Fruit fly (Drosophila melanogaster): Measurements from ENCODE around the gene ssp6.

DNA sequence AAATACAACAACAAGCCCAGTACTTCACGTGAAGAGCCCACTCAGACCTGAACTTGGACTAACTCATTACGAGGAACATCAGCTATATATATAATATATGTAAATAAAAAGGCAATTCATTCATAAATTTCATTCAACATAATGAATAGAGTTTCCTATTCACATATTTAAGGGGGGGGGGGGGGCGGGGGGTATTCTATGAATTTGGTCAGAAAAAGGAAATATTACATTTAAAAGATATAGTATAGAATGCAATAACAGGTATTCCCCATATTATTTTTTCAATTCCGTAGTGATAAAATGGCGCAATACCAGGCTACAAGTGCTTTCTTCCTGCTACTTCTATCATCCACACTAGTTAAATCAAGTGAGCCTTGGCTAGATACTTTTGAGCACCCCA lies 39.7 kb upstream of the ssp6 start, which contains the start of gene CG6462:
- TF ChIP-seq CTCF (optimal IDR thresholded peaks at IDR 0.05) (no peak), CG8478 (optimal IDR thresholded peaks at IDR 0.05) (no peak)

All from S2 (cell line).